Fruit fly (Drosophila melanogaster) whole organism, pupa: ENCODE results near the gene cad.

Source experiments
- CG10348 ChIP-seq: fragments of 200-800 bp; sonication (Bioruptor generic); IDR thresholded peaks from 2 replicates; pipeline ENCODE4 v1.3.6; 2022; ENCODE audit warnings: missing biosample characterization, missing genetic modification characterization
- CG12605 ChIP-seq: fragments of 200-800 bp; sonication (Bioruptor generic); IDR thresholded peaks from 2 replicates; pipeline ENCODE4 v1.3.6; 2022; ENCODE audit warnings: missing biosample characterization, missing genetic modification characterization
- CG9948 ChIP-seq: fragments of 200-800 bp; sonication (Bioruptor generic); optimal IDR thresholded peaks from 2 replicates; lab custom pipeline; 2018; ENCODE audit warnings: missing biosample characterization, mild to moderate bottlenecking, missing genetic modification characterization, moderate library complexity
- Ets98B ChIP-seq: fragments of 200-800 bp; sonication (Bioruptor generic); IDR thresholded peaks from 2 replicates; pipeline ENCODE4 v1.3.6; 2022; ENCODE audit warnings: missing biosample characterization, missing genetic modification characterization

DNA sequence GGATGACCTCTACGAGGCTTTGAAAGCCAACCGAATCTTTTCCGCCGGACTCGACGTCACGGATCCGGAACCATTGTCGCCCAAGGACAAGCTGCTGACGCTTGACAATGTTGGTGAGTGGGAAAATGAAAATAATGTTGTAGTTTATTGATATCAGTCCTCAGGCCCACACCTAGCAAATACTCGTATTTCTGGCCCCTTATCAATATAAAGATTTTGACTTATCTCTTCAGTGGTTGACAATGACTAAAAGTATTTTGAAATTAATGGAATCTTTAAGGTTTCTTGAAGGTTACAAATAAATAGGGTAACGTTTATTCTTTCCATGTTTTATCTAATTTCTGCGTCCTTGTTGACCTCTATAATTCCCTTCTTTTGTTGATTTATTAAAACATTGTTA lies 56.5 kb downstream of the cad start:
- TF ChIP-seq Ets98B (GFP tag; lab: Robert Waterston, UW) (no peak), CG10348 (GFP tag; lab: Robert Waterston, UW) (no peak), CG12605 (GFP tag; lab: Robert Waterston, UW) (no peak), CG9948 (tag; lab: Kevin White, UChicago) (no peak)
